Fruit fly (Drosophila melanogaster): ENCODE results near the gene Slimp.

dm6 chr3R:24121669-24122068 is 27.1 kb downstream of the Slimp start:
- no peak for TF ChIP-seq kay (GFP tag; ENCODE audit: borderline replicate concordance)
- no peak for TF ChIP-seq Hr96 (GFP tag; optimal IDR thresholded peaks at IDR 0.05)
- TF ChIP-seq CG7101 (tag; optimal IDR thresholded peaks at IDR 0.05), result no peak
- TF ChIP-seq Crg-1 (GFP tag; optimal IDR thresholded peaks at IDR 0.05), result no peak
- TF ChIP-seq cic (GFP tag; optimal IDR thresholded peaks at IDR 0.05), result no peak
- no peak for TF ChIP-seq CG1620 (GFP tag; optimal IDR thresholded peaks at IDR 0.05)
- no peak for TF ChIP-seq CG33017 (tag; optimal IDR thresholded peaks at IDR 0.05)
- no peak for TF ChIP-seq CG11617 (GFP tag; optimal IDR thresholded peaks at IDR 0.05)
- no peak for TF ChIP-seq pad (GFP tag; optimal IDR thresholded peaks at IDR 0.05)
- no peak for TF ChIP-seq Clk (GFP tag; optimal IDR thresholded peaks at IDR 0.05)
- no peak for TF ChIP-seq cnc (optimal IDR thresholded peaks at IDR 0.05)
- TF ChIP-seq ovo (GFP tag; optimal IDR thresholded peaks at IDR 0.05), result no peak
- no peak for TF ChIP-seq CG12768 (GFP tag; optimal IDR thresholded peaks at IDR 0.05)

Measured in whole organism, adult.